Worm (Caenorhabditis elegans): ENCODE data around the gene skn-1.
A peak's percentile ranks its signal among the peaks of the same experiment; 100 is the strongest.

skn-1 gene

DNA sequence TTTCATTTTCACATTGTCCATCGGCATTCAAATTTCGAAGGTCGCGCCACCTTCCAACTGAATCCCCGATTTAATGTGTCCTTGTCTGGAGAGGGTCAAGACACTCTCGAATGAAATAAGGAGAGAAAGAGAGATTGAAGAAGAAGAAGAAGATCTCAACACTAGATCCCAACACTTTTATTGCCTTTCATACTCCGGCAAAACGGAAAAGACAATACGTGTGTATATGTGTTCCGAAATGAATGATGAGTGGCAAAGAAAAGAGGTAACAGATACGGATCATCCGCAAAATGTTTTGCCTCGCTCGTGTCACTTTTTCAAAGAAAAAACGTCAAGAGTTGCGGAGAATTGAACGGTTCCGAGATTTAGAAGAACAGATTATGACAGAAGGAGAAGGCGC lies 40.2 kb upstream of the skn-1 start:
- TF ChIP-seq fkh-10 (GFP tag; optimal IDR thresholded peaks at IDR 0.05) (no peak), skn-1 (tag; optimal IDR thresholded peaks at IDR 0.05) (no peak), fkh-4 (tag; optimal IDR thresholded peaks at IDR 0.05; ENCODE audit: borderline replicate concordance) (no peak), nhr-85 (tag) (peak; percentile 65), lir-3 (tag; optimal IDR thresholded peaks at IDR 0.05; ENCODE audit: poor library complexity) (no peak), rnt-1 (tag; optimal IDR thresholded peaks at IDR 0.05) (no peak), elt-2 (tag; optimal IDR thresholded peaks at IDR 0.05) (no peak), pax-3 (tag; optimal IDR thresholded peaks at IDR 0.05) (no peak), nhr-19 (GFP tag; conservative IDR thresholded peaks at IDR 0.05) (no peak), egl-13 (tag; optimal IDR thresholded peaks at IDR 0.05) (no peak), blmp-1 (tag; optimal IDR thresholded peaks at IDR 0.05) (peak; percentile 79), nhr-28 (tag; optimal IDR thresholded peaks at IDR 0.05) (no peak), mab-9 (GFP tag; IDR thresholded peaks at IDR 0.05) (no peak), C04F5.9 (tag; optimal IDR thresholded peaks at IDR 0.05) (no peak), elt-3 (tag; optimal IDR thresholded peaks at IDR 0.05) (no peak), mep-1 (tag; optimal IDR thresholded peaks at IDR 0.05) (peak; percentile 64), ces-1 (GFP tag; optimal IDR thresholded peaks at IDR 0.05) (no peak), sptf-1 (tag; optimal IDR thresholded peaks at IDR 0.05) (no peak), dsc-1 (tag; optimal IDR thresholded peaks at IDR 0.05) (no peak), ama-1 (optimal IDR thresholded peaks at IDR 0.05) (no peak), hlh-17 (GFP tag; optimal IDR thresholded peaks at IDR 0.05; ENCODE audit: borderline replicate concordance) (no peak), unc-86 (tag; optimal IDR thresholded peaks at IDR 0.05) (no peak), nhr-90 (tag; optimal IDR thresholded peaks at IDR 0.05; ENCODE audit: poor library complexity) (no peak), zag-1 (tag; optimal IDR thresholded peaks at IDR 0.05) (no peak)

DNA sequence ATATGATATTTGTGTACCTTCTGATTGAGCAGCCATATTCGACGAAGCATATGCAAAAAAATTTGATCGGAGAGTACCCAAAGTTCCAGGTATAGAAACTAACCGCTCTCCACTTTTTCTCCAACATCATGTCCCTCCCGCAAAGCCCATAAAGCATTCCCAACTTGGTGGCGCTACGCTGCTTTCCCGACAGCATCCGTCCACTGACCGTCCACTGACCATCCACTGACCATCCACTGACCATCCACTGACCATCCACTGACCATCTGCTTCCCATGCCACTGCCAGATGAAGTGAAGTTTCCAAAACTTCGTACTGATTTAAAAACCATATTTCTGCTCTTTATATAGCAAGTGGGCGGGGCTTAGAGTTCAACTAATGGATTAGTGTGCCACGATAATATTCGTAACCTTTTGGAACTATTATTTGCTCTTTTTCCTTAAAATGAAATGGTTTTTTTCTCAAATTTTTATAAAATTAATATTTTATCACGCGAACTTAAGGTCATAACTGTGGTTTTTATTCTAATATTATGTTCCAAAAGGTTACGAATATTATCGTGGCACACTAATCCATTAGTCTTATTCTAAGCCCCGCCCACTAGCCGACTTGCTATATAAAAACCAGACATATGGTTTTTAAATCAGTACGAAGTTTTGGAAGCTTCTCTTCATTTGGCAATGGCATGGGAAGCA lies 30.3 kb upstream of the skn-1 start, which contains the start of gene C55C3.8:
C55C3.8 (plus strand) TSS at position 645 of the 695 bp plus-strand sequence.
- no peak for TF ChIP-seq mdl-1 (tag; optimal IDR thresholded peaks at IDR 0.05)
- no peak for TF ChIP-seq ceh-8 (GFP tag; optimal IDR thresholded peaks at IDR 0.05)
- TF ChIP-seq nhr-47 (tag; optimal IDR thresholded peaks at IDR 0.05), result no peak
- TF ChIP-seq unc-98 (GFP tag; IDR thresholded peaks at IDR 0.05), result no peak
- no peak for TF ChIP-seq ztf-11 (tag; optimal IDR thresholded peaks at IDR 0.05)
- TF ChIP-seq nhr-11 (tag; optimal IDR thresholded peaks at IDR 0.05), result no peak
- no peak for TF ChIP-seq dsc-1 (tag; optimal IDR thresholded peaks at IDR 0.05)
- TF ChIP-seq snpc-4 (tag; optimal IDR thresholded peaks at IDR 0.05), result no peak
- TF ChIP-seq ztf-4 (tag; optimal IDR thresholded peaks at IDR 0.05), result no peak
- no peak for TF ChIP-seq lin-15B (tag; optimal IDR thresholded peaks at IDR 0.05)
- no peak for TF ChIP-seq C04F5.9 (tag; optimal IDR thresholded peaks at IDR 0.05)
- no peak for TF ChIP-seq elt-3 (tag; optimal IDR thresholded peaks at IDR 0.05)
- no peak for TF ChIP-seq ceh-88 (GFP tag; IDR thresholded peaks at IDR 0.05)

DNA sequence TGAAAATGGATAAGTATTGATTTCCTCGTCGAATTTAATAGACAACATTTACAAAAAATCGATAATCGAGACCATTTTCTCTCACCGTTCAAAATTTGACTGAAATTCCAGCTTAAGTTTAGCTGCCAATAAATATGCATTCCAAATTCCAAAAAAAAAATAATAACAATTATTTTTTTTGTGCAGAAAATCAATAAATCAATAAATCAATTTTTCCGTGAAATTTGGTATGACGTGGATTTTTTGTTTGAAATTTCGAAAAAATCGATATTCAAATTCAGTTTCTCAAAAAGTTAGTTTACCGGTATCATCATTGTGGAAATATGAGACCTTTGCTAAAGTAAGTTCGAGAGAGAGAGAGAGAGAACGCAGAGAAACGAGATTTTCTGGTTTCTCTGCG lies 24.8 kb upstream of the skn-1 start, which contains the start of gene C55C3.3:
C55C3.3 (plus strand) TSS at position 274 of the 400 bp plus-strand sequence.
- TF ChIP-seq alr-1 (tag; optimal IDR thresholded peaks at IDR 0.05; ENCODE audit: borderline replicate concordance), result no peak
- no peak for TF ChIP-seq grh-1 (GFP tag; IDR thresholded peaks at IDR 0.05)
- TF ChIP-seq nhr-84 (tag; optimal IDR thresholded peaks at IDR 0.05), result no peak
- TF ChIP-seq dpl-1 (GFP tag; optimal IDR thresholded peaks at IDR 0.05), result no peak
- TF ChIP-seq unc-98 (GFP tag; IDR thresholded peaks at IDR 0.05), result no peak
- no peak for TF ChIP-seq jun-1 (tag; optimal IDR thresholded peaks at IDR 0.05)
- no peak for TF ChIP-seq sptf-1 (tag; optimal IDR thresholded peaks at IDR 0.05)
- TF ChIP-seq nhr-19 (GFP tag; conservative IDR thresholded peaks at IDR 0.05), result no peak
- TF ChIP-seq fos-1 (tag; optimal IDR thresholded peaks at IDR 0.05), result no peak
- TF ChIP-seq ets-5 (GFP tag; IDR thresholded peaks at IDR 0.05), result no peak
- no peak for TF ChIP-seq pag-3 (tag; optimal IDR thresholded peaks at IDR 0.05; ENCODE audit: borderline replicate concordance, insufficient read depth)
- no peak for TF ChIP-seq sox-4 (tag; optimal IDR thresholded peaks at IDR 0.05)
